Fruit fly (Drosophila melanogaster): ENCODE measurements around the gene CG7059.

CG7059 gene

DNA sequence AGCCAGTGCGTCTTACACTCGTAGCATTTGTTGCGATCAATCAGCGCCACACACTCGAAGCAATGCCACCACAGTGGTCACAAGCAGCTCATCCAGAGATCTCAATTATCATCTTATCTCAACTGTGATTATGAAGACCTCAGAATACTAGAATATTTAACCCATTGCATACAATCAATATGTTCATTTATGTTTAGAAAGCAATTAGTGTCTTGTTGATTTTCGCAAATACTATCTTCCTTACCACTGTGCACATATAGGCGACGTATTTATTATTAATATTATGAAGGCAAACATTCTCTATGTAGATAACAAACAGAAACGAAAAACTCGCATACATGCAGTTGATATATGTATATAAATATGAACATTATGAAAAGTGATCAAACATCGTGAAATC lies 30.8 kb upstream of the CG7059 start (continued):
- peak; percentile 40 for TF ChIP-seq Fer1 (GFP tag; optimal IDR thresholded peaks at IDR 0.05)
- no peak for TF ChIP-seq tx (GFP tag; optimal IDR thresholded peaks at IDR 0.05)
- TF ChIP-seq CG10366 (GFP tag; IDR thresholded peaks at IDR 0.05) = peak; percentile 50
- peak; percentile 58 for TF ChIP-seq danr (GFP tag; IDR thresholded peaks at IDR 0.05)
- peak; percentile 65 for TF ChIP-seq az2 (GFP tag; optimal IDR thresholded peaks at IDR 0.05)
- no peak for TF ChIP-seq toy (GFP tag; IDR thresholded peaks at IDR 0.05)
- peak; percentile 81 for TF ChIP-seq CG6689 (GFP tag; IDR thresholded peaks at IDR 0.05)
- peak; percentile 32 for TF ChIP-seq CG17385 (GFP tag; optimal IDR thresholded peaks at IDR 0.05)
- TF ChIP-seq Stat92E (GFP tag; optimal IDR thresholded peaks at IDR 0.05) = peak in 1 of 3 experiments; percentile 15
- no peak for TF ChIP-seq D19B (GFP tag; optimal IDR thresholded peaks at IDR 0.05)
- peak; percentile 62 for TF ChIP-seq stc (GFP tag; IDR thresholded peaks at IDR 0.05)
- peak; percentile 32 for TF ChIP-seq Jarid2 (GFP tag; optimal IDR thresholded peaks at IDR 0.05)
- peak; percentile 28 for TF ChIP-seq CG7786 (GFP tag; optimal IDR thresholded peaks at IDR 0.05)
- peak; percentile 31 for TF ChIP-seq CG15479 (GFP tag; optimal IDR thresholded peaks at IDR 0.05)
- TF ChIP-seq ttk (GFP tag; IDR thresholded peaks at IDR 0.05) = peak; percentile 72
- no peak for TF ChIP-seq rib (GFP tag; IDR thresholded peaks at IDR 0.05)
- TF ChIP-seq Meics (GFP tag; optimal IDR thresholded peaks at IDR 0.05) = peak; percentile 52
- no peak for TF ChIP-seq Gsc (GFP tag; IDR thresholded peaks at IDR 0.05)
- peak; percentile 80 for TF ChIP-seq zfh1 (GFP tag; IDR thresholded peaks at IDR 0.05)
- no peak for TF ChIP-seq CG4617 (GFP tag; optimal IDR thresholded peaks at IDR 0.05; ENCODE audit: borderline replicate concordance)
- TF ChIP-seq chif (GFP tag; optimal IDR thresholded peaks at IDR 0.05) = peak; percentile 52 to 60
- no peak for TF ChIP-seq Neu2 (GFP tag; optimal IDR thresholded peaks at IDR 0.05; ENCODE audit: borderline replicate concordance)
- no peak for TF ChIP-seq jumu (GFP tag; optimal IDR thresholded peaks at IDR 0.05)
- peak; percentile 39; the same call in 1 of the 2 replicates for TF ChIP-seq CG1024 (GFP tag; IDR thresholded peaks at IDR 0.05)
- TF ChIP-seq CG15011 (GFP tag; optimal IDR thresholded peaks at IDR 0.05) = peak; percentile 62
- TF ChIP-seq B-H1 (GFP tag; IDR thresholded peaks at IDR 0.05) = peak; percentile 76
- peak; percentile 40; the same call in 1 of the 2 replicates for TF ChIP-seq H2.0 (GFP tag; IDR thresholded peaks at IDR 0.05)
- peak; percentile 59; the same call in 2 of the 3 replicates for TF ChIP-seq ken (GFP tag; IDR thresholded peaks at IDR 0.05)
- TF ChIP-seq crc (GFP tag; optimal IDR thresholded peaks at IDR 0.05) = no peak
- TF ChIP-seq CG3281 (GFP tag; optimal IDR thresholded peaks at IDR 0.05) = peak; percentile 52
- TF ChIP-seq B-H2 (GFP tag; optimal IDR thresholded peaks at IDR 0.05) = no peak
- peak; percentile 55 for TF ChIP-seq nmo (GFP tag; optimal IDR thresholded peaks at IDR 0.05)
- TF ChIP-seq unpg (GFP tag; optimal IDR thresholded peaks at IDR 0.05) = peak; percentile 69
- TF ChIP-seq CG12219 (GFP tag; optimal IDR thresholded peaks at IDR 0.05) = peak; percentile 44
- no peak for TF ChIP-seq ham (GFP tag; IDR thresholded peaks at IDR 0.05)
- TF ChIP-seq CG31224 (GFP tag; IDR thresholded peaks at IDR 0.05) = peak; percentile 32; the same call in 1 of the 2 replicates
- peak; percentile 46 for TF ChIP-seq BtbVII (GFP tag; optimal IDR thresholded peaks at IDR 0.05)
- TF ChIP-seq pros (GFP tag; optimal IDR thresholded peaks at IDR 0.05) = no peak
- TF ChIP-seq Fer3 (tag; optimal IDR thresholded peaks at IDR 0.05) = peak; percentile 74
- TF ChIP-seq sima (GFP tag; optimal IDR thresholded peaks at IDR 0.05) = no peak
- no peak for TF ChIP-seq salm (tag; optimal IDR thresholded peaks at IDR 0.05)
- TF ChIP-seq ato (GFP tag; IDR thresholded peaks at IDR 0.05; ENCODE audit: partially characterized antibody) = no peak
- peak; percentile 79 for TF ChIP-seq CG17328 (GFP tag; IDR thresholded peaks at IDR 0.05)
- peak; percentile 53 for TF ChIP-seq CG3838 (GFP tag; optimal IDR thresholded peaks at IDR 0.05)
- no peak for TF ChIP-seq Myb (GFP tag; optimal IDR thresholded peaks at IDR 0.05)
- TF ChIP-seq CG18262 (tag; optimal IDR thresholded peaks at IDR 0.05) = peak; percentile 78
- no peak for TF ChIP-seq p53 (GFP tag; optimal IDR thresholded peaks at IDR 0.05)
- peak; percentile 69 for TF ChIP-seq Rfx (GFP tag; IDR thresholded peaks at IDR 0.05)
- TF ChIP-seq CG11093 (GFP tag; IDR thresholded peaks at IDR 0.05) = peak; percentile 54; the same call in 2 of the 3 replicates
- TF ChIP-seq HHEX (GFP tag; optimal IDR thresholded peaks at IDR 0.05) = peak; percentile 67
- TF ChIP-seq CG10462 (GFP tag; optimal IDR thresholded peaks at IDR 0.05) = peak; percentile 66
